Fruit fly (Drosophila melanogaster): ENCODE measurements around the gene CG9920.

DNA sequence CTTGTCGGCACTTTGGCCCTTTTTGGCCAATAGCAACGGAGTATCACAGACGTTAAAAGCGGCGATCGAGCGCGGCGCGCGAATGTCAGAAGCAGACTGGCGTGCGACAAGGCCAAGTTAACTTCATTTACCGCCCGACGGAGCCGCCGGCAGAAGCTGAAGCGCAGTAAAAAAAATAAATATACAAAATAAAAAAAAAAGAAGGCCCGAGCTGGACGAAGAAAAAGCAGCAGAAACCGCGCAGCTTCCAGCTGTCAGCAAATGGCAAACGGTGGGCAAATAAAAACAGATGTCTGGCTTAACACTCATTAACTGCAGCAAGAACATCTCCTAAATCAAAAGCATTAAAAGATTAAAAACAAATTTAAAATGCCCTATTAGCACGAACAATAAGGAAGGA is 34.1 kb upstream of the CG9920 start, which contains the start of gene CG14356:
- TF ChIP-seq CTCF (optimal IDR thresholded peaks at IDR 0.05) (no peak), CG8478 (optimal IDR thresholded peaks at IDR 0.05) (no peak)
